Fruit fly (Drosophila melanogaster): ENCODE measurements around the gene hoe1.

The hoe1 gene

dm6 chr2L:4945300-4945699, 13.1 kb upstream of the hoe1 start, which contains the start of the genes mRpL24 and betaggt-I (continued):
- TF ChIP-seq luna (GFP tag; optimal IDR thresholded peaks at IDR 0.05): peak; percentile 1
- peak; percentile 31 for TF ChIP-seq CG9797 (GFP tag; optimal IDR thresholded peaks at IDR 0.05)
- peak in 1 of 3 experiments; percentile 96 for TF ChIP-seq lola (GFP tag; optimal IDR thresholded peaks at IDR 0.05)
- peak; percentile 95 for TF ChIP-seq CG10209 (GFP tag; optimal IDR thresholded peaks at IDR 0.05)
- peak; percentile 87 for TF ChIP-seq CG3838 (GFP tag; optimal IDR thresholded peaks at IDR 0.05)
- peak; percentile 77 for TF ChIP-seq Hand (GFP tag; optimal IDR thresholded peaks at IDR 0.05)
- peak; percentile 95 for TF ChIP-seq CG11504 (tag; optimal IDR thresholded peaks at IDR 0.05)
- TF ChIP-seq br (optimal IDR thresholded peaks at IDR 0.05): no peak
- peak; percentile 87 for TF ChIP-seq exex (tag; optimal IDR thresholded peaks at IDR 0.05)
- TF ChIP-seq CG7987 (GFP tag; optimal IDR thresholded peaks at IDR 0.05): peak; percentile 91
- TF ChIP-seq Atf6 (GFP tag; IDR thresholded peaks at IDR 0.05): peak; percentile 96
- peak; percentile 94 for TF ChIP-seq Max (GFP tag; optimal IDR thresholded peaks at IDR 0.05)
- peak; percentile 99 for TF ChIP-seq MBD-R2 (GFP tag; IDR thresholded peaks at IDR 0.05)
- TF ChIP-seq Drgx (GFP tag; IDR thresholded peaks at IDR 0.05): peak; percentile 96
- no peak for TF ChIP-seq CG4282 (GFP tag; optimal IDR thresholded peaks at IDR 0.05)
- peak; percentile 90 for TF ChIP-seq tin (GFP tag; optimal IDR thresholded peaks at IDR 0.05)
- TF ChIP-seq ro (GFP tag; IDR thresholded peaks at IDR 0.05): peak; percentile 76
- peak; percentile 89 for TF ChIP-seq Gug (GFP tag; IDR thresholded peaks at IDR 0.05)
- peak; percentile 96 for TF ChIP-seq CG11695 (GFP tag; IDR thresholded peaks at IDR 0.05)
- TF ChIP-seq CG15073 (GFP tag; optimal IDR thresholded peaks at IDR 0.05): peak; percentile 71
- TF ChIP-seq bab2 (GFP tag; optimal IDR thresholded peaks at IDR 0.05): peak; percentile 72
- peak; percentile 75 for TF ChIP-seq Jarid2 (GFP tag; optimal IDR thresholded peaks at IDR 0.05)
- peak; percentile 97 for TF ChIP-seq CG2199 (GFP tag; IDR thresholded peaks at IDR 0.05)
- peak; percentile 92 for TF ChIP-seq dimm (GFP tag; IDR thresholded peaks at IDR 0.05)
- TF ChIP-seq Med (GFP tag): peak; percentile 92
- TF ChIP-seq CG14050 (GFP tag; IDR thresholded peaks at IDR 0.05): peak; percentile 94
- no peak for TF ChIP-seq D (optimal IDR thresholded peaks at IDR 0.05)
- TF ChIP-seq D (GFP tag; optimal IDR thresholded peaks at IDR 0.05): peak; percentile 90
- peak; percentile 96 for TF ChIP-seq Dbx (GFP tag; IDR thresholded peaks at IDR 0.05)
- peak; percentile 98 for TF ChIP-seq phol (tag; optimal IDR thresholded peaks at IDR 0.05)
- TF ChIP-seq CG15514 (GFP tag; optimal IDR thresholded peaks at IDR 0.05): peak; percentile 92
- peak; percentile 91 for TF ChIP-seq tio (GFP tag; optimal IDR thresholded peaks at IDR 0.05)
- peak; percentile 87 for TF ChIP-seq MTF-1 (GFP tag; optimal IDR thresholded peaks at IDR 0.05; ENCODE audit: borderline replicate concordance)
- TF ChIP-seq Trl (optimal IDR thresholded peaks at IDR 0.05): no peak
- peak; percentile 74 for TF ChIP-seq Trl (GFP tag; optimal IDR thresholded peaks at IDR 0.05)
- TF ChIP-seq vnd (GFP tag; IDR thresholded peaks at IDR 0.05; ENCODE audit: partially characterized antibody): no peak
- peak; percentile 97 for TF ChIP-seq ase (GFP tag; IDR thresholded peaks at IDR 0.05)
- TF ChIP-seq CG7556 (GFP tag; optimal IDR thresholded peaks at IDR 0.05): peak; percentile 94
- TF ChIP-seq CG9876 (GFP tag; optimal IDR thresholded peaks at IDR 0.05): peak; percentile 71
- TF ChIP-seq Xbp1 (GFP tag; optimal IDR thresholded peaks at IDR 0.05): peak; percentile 97
- peak; percentile 96 for TF ChIP-seq B-H2 (GFP tag; optimal IDR thresholded peaks at IDR 0.05)
- TF ChIP-seq CG10147 (GFP tag; optimal IDR thresholded peaks at IDR 0.05): peak; percentile 96
- TF ChIP-seq MESR4 (GFP tag; optimal IDR thresholded peaks at IDR 0.05): peak; percentile 77
- peak; percentile 97 for TF ChIP-seq dysf (GFP tag; IDR thresholded peaks at IDR 0.05)
- TF ChIP-seq CG3847 (GFP tag; IDR thresholded peaks at IDR 0.05): peak; percentile 97
- peak; percentile 94 for TF ChIP-seq CG4328 (GFP tag; optimal IDR thresholded peaks at IDR 0.05)
- peak; percentile 87 for TF ChIP-seq Ravus (GFP tag; IDR thresholded peaks at IDR 0.05)
- TF ChIP-seq Awh (GFP tag; IDR thresholded peaks at IDR 0.05): peak; percentile 98
- peak; percentile 93 for TF ChIP-seq D19A (tag; optimal IDR thresholded peaks at IDR 0.05)
- peak; percentile 98 for TF ChIP-seq CG6689 (GFP tag; IDR thresholded peaks at IDR 0.05)
- TF ChIP-seq bigmax (GFP tag; optimal IDR thresholded peaks at IDR 0.05): no peak
- TF ChIP-seq dan (GFP tag; IDR thresholded peaks at IDR 0.05): peak; percentile 33; the same call in 1 of the 2 replicates

Measured in whole organism, embryonic.